Worm (Caenorhabditis elegans): ENCODE data around the gene F10C1.3.

Gene F10C1.3

ce11 chrII:5768274-5768820 lies 10.8 kb upstream of the F10C1.3 start:
- TF ChIP-seq elt-3 (tag; optimal IDR thresholded peaks at IDR 0.05) (no peak), bed-3 (GFP tag; optimal IDR thresholded peaks at IDR 0.05) (no peak), blmp-1 (tag; optimal IDR thresholded peaks at IDR 0.05) (no peak), elt-1 (tag; optimal IDR thresholded peaks at IDR 0.05; ENCODE audit: borderline replicate concordance, insufficient read depth) (peak; percentile 86)

- no peak for TF ChIP-seq sptf-1 (tag; optimal IDR thresholded peaks at IDR 0.05)
- no peak for TF ChIP-seq cnd-1 (tag; optimal IDR thresholded peaks at IDR 0.05)
- no peak for TF ChIP-seq ceh-83 (GFP tag; optimal IDR thresholded peaks at IDR 0.05)
- TF ChIP-seq bed-3 (GFP tag; optimal IDR thresholded peaks at IDR 0.05) = no peak
- no peak for TF ChIP-seq ceh-43 (GFP tag; optimal IDR thresholded peaks at IDR 0.05)
Measured at ce11 chrII:5765318-5765717, 7.8 kb upstream of the F10C1.3 start, which contains the start of gene ifb-1. Gene ifb-1, plus strand, starts transcription at chrII:5765618.

- TF ChIP-seq hlh-1 (tag; optimal IDR thresholded peaks at IDR 0.05) (no peak), unc-62 (GFP tag; optimal IDR thresholded peaks at IDR 0.05) (no peak), elt-1 (tag; optimal IDR thresholded peaks at IDR 0.05; ENCODE audit: borderline replicate concordance, insufficient read depth) (no peak), pha-4 (tag; optimal IDR thresholded peaks at IDR 0.05) (no peak), flh-1 (GFP tag; optimal IDR thresholded peaks at IDR 0.05) (no peak), zip-8 (tag; optimal IDR thresholded peaks at IDR 0.05) (no peak), tbx-8 (GFP tag; optimal IDR thresholded peaks at IDR 0.05) (no peak), lin-13 (tag; optimal IDR thresholded peaks at IDR 0.05) (no peak), ceh-43 (GFP tag; optimal IDR thresholded peaks at IDR 0.05) (no peak), mep-1 (tag; optimal IDR thresholded peaks at IDR 0.05) (no peak), blmp-1 (tag; optimal IDR thresholded peaks at IDR 0.05) (no peak), ceh-83 (GFP tag; optimal IDR thresholded peaks at IDR 0.05) (no peak), ham-2 (GFP tag; optimal IDR thresholded peaks at IDR 0.05) (no peak)
Measured at ce11 chrII:5754168-5754567, 3.4 kb downstream of the F10C1.3 start, which contains the start of gene F10C1.8. Gene F10C1.8, plus strand, starts transcription at chrII:5754468.

ce11 chrII:5751353-5751752 lies 6.2 kb downstream of the F10C1.3 start:
- no peak for TF ChIP-seq tbx-8 (GFP tag; optimal IDR thresholded peaks at IDR 0.05)
- no peak for TF ChIP-seq snpc-4 (tag; optimal IDR thresholded peaks at IDR 0.05)
- no peak for TF ChIP-seq drap-1 (GFP tag; optimal IDR thresholded peaks at IDR 0.05)
- TF ChIP-seq nhr-12 (tag; optimal IDR thresholded peaks at IDR 0.05) = no peak
- TF ChIP-seq bed-3 (GFP tag; optimal IDR thresholded peaks at IDR 0.05) = no peak
- no peak for TF ChIP-seq nhr-237 (tag; optimal IDR thresholded peaks at IDR 0.05)
- TF ChIP-seq flh-1 (GFP tag; optimal IDR thresholded peaks at IDR 0.05) = no peak
- TF ChIP-seq zip-8 (tag; optimal IDR thresholded peaks at IDR 0.05) = no peak
- no peak for TF ChIP-seq ham-2 (GFP tag; optimal IDR thresholded peaks at IDR 0.05)
- no peak for TF ChIP-seq hlh-1 (tag; optimal IDR thresholded peaks at IDR 0.05)
- no peak for TF ChIP-seq nhr-2 (tag; optimal IDR thresholded peaks at IDR 0.05)
- no peak for TF ChIP-seq lin-13 (tag; optimal IDR thresholded peaks at IDR 0.05)
- no peak for TF ChIP-seq sem-2 (GFP tag; optimal IDR thresholded peaks at IDR 0.05)
- TF ChIP-seq blmp-1 (tag; optimal IDR thresholded peaks at IDR 0.05) = no peak
- no peak for TF ChIP-seq cnd-1 (tag; optimal IDR thresholded peaks at IDR 0.05)
- TF ChIP-seq lin-32 (GFP tag; optimal IDR thresholded peaks at IDR 0.05) = no peak

- TF ChIP-seq elt-1 (tag; optimal IDR thresholded peaks at IDR 0.05; ENCODE audit: borderline replicate concordance, insufficient read depth) (no peak), ztf-11 (tag; optimal IDR thresholded peaks at IDR 0.05) (no peak), sptf-1 (tag; optimal IDR thresholded peaks at IDR 0.05) (no peak), cnd-1 (tag; optimal IDR thresholded peaks at IDR 0.05) (no peak), ceh-83 (GFP tag; optimal IDR thresholded peaks at IDR 0.05) (no peak), mab-5 (tag; optimal IDR thresholded peaks at IDR 0.05) (no peak), mls-2 (tag; optimal IDR thresholded peaks at IDR 0.05) (no peak), mep-1 (tag; optimal IDR thresholded peaks at IDR 0.05) (no peak)
Measured at ce11 chrII:5749733-5750238, 7.8 kb downstream of the F10C1.3 start, which contains the start of gene ifb-2. Gene ifb-2, plus strand, starts transcription at chrII:5750188.

- no peak for TF ChIP-seq pha-4 (tag; optimal IDR thresholded peaks at IDR 0.05)
- no peak for TF ChIP-seq mls-2 (tag; optimal IDR thresholded peaks at IDR 0.05)
- no peak for TF ChIP-seq hlh-1 (tag; optimal IDR thresholded peaks at IDR 0.05)
- TF ChIP-seq elt-3 (tag; optimal IDR thresholded peaks at IDR 0.05) = no peak
- no peak for TF ChIP-seq unc-120 (tag; optimal IDR thresholded peaks at IDR 0.05; ENCODE audit: poor library complexity, severe bottlenecking)
- TF ChIP-seq M03D4.4 (tag; optimal IDR thresholded peaks at IDR 0.05) = no peak
- no peak for TF ChIP-seq ceh-39 (tag; optimal IDR thresholded peaks at IDR 0.05)
- no peak for TF ChIP-seq ceh-43 (GFP tag; optimal IDR thresholded peaks at IDR 0.05)
- no peak for TF ChIP-seq mep-1 (tag; optimal IDR thresholded peaks at IDR 0.05)
- no peak for TF ChIP-seq mab-5 (tag; optimal IDR thresholded peaks at IDR 0.05)
- no peak for TF ChIP-seq zip-8 (tag; optimal IDR thresholded peaks at IDR 0.05)
- TF ChIP-seq ces-1 (GFP tag; optimal IDR thresholded peaks at IDR 0.05) = no peak
- no peak for TF ChIP-seq drap-1 (GFP tag; optimal IDR thresholded peaks at IDR 0.05)
- TF ChIP-seq bed-3 (GFP tag; optimal IDR thresholded peaks at IDR 0.05) = no peak
- no peak for TF ChIP-seq unc-62 (GFP tag; optimal IDR thresholded peaks at IDR 0.05)
- TF ChIP-seq lsy-2 (tag; optimal IDR thresholded peaks at IDR 0.05) = no peak
- no peak for TF ChIP-seq sptf-1 (tag; optimal IDR thresholded peaks at IDR 0.05)
Measured at ce11 chrII:5748395-5748794, 9.2 kb downstream of the F10C1.3 start.

Measured in whole organism, mixed stage, embryonic.